Worm (Caenorhabditis elegans) whole organism, late embryonic: Measurements from ENCODE around the gene vha-14.

ENCODE experiments used
- C08G9.2 ChIP-seq: sonication (generic microtip); optimal IDR thresholded peaks from 2 replicates; lab custom pipeline; 2016; ENCODE audit warnings: mild to moderate bottlenecking, missing genetic modification characterization, moderate library complexity, missing compliant biosample characterization
- K02D7.2 ChIP-seq: sonication (generic microtip); optimal IDR thresholded peaks from 2 replicates; lab custom pipeline; 2017; ENCODE audit warnings: mild to moderate bottlenecking, missing genetic modification characterization, missing compliant biosample characterization
- T23F11.4 ChIP-seq: fragments of 200-800 bp; sonication (Bioruptor generic); optimal IDR thresholded peaks from 2 replicates; lab custom pipeline; 2018; ENCODE audit warnings: mild to moderate bottlenecking, missing genetic modification characterization, missing compliant biosample characterization
- ceh-18 ChIP-seq: sonication (generic microtip); optimal IDR thresholded peaks from 2 replicates; lab custom pipeline; 2016; ENCODE audit warnings: missing genetic modification characterization, missing compliant biosample characterization
- ceh-22 ChIP-seq: sonication (generic microtip); optimal IDR thresholded peaks from 2 replicates; lab custom pipeline; 2017; ENCODE audit warnings: missing biosample characterization, missing genetic modification characterization
- ceh-30 ChIP-seq: fragments of 150-350 bp; optimal IDR thresholded peaks from 2 replicates; lab custom pipeline; 2014; ENCODE audit warnings: missing biosample characterization, missing genetic modification characterization
- ceh-6 ChIP-seq: fragments of 200-800 bp; sonication (Bioruptor generic); optimal IDR thresholded peaks from 2 replicates; lab custom pipeline; 2018; ENCODE audit warnings: mild to moderate bottlenecking, missing genetic modification characterization, missing compliant biosample characterization
- ceh-9 ChIP-seq: sonication (generic microtip); optimal IDR thresholded peaks from 2 replicates; lab custom pipeline; 2016; ENCODE audit warnings: mild to moderate bottlenecking, missing genetic modification characterization, inconsistent platforms, missing compliant biosample characterization
- che-1 ChIP-seq: sonication (generic microtip); optimal IDR thresholded peaks from 2 replicates; lab custom pipeline; 2016; ENCODE audit warnings: mild to moderate bottlenecking, missing genetic modification characterization, missing compliant biosample characterization
- dmd-4 ChIP-seq: sonication (generic microtip); optimal IDR thresholded peaks from 2 replicates; lab custom pipeline; 2016; ENCODE audit warnings: borderline replicate concordance, missing genetic modification characterization, missing compliant biosample characterization
- fax-1 ChIP-seq: sonication (generic microtip); optimal IDR thresholded peaks from 2 replicates; lab custom pipeline; 2016; ENCODE audit warnings: missing genotype, missing genetic modification characterization, missing compliant biosample characterization
- fkh-10 ChIP-seq: fragments of 150-350 bp; optimal IDR thresholded peaks from 2 replicates; lab custom pipeline; 2014; ENCODE audit warnings: missing biosample characterization, missing genetic modification reagents, missing genetic modification characterization
- gmeb-2 ChIP-seq: sonication (generic microtip); optimal IDR thresholded peaks from 2 replicates; lab custom pipeline; 2016; ENCODE audit warnings: missing genetic modification characterization, inconsistent platforms, missing compliant biosample characterization
- hlh-6 ChIP-seq: sonication (generic microtip); optimal IDR thresholded peaks from 2 replicates; lab custom pipeline; 2016; ENCODE audit warnings: missing genotype, missing genetic modification characterization, missing compliant biosample characterization
- lin-11 ChIP-seq: fragments of 200-800 bp; sonication (Bioruptor generic); optimal IDR thresholded peaks from 2 replicates; lab custom pipeline; 2018; ENCODE audit warnings: mild to moderate bottlenecking, missing genetic modification characterization, missing compliant biosample characterization
- madf-2 ChIP-seq: sonication (generic microtip); optimal IDR thresholded peaks from 2 replicates; lab custom pipeline; 2017; ENCODE audit warnings: missing genetic modification characterization, missing compliant biosample characterization
- nhr-11 ChIP-seq: fragments of 150-350 bp; optimal IDR thresholded peaks from 2 replicates; lab custom pipeline; 2014; ENCODE audit warnings: missing biosample characterization, missing genetic modification characterization
- nhr-232 ChIP-seq: sonication (generic microtip); optimal IDR thresholded peaks from 2 replicates; lab custom pipeline; 2016; ENCODE audit warnings: missing genetic modification characterization, missing compliant biosample characterization
- npax-4 ChIP-seq: sonication (generic microtip); optimal IDR thresholded peaks from 2 replicates; lab custom pipeline; 2016; ENCODE audit warnings: missing genetic modification characterization, missing compliant biosample characterization
- odd-2 ChIP-seq: sonication (generic microtip); optimal IDR thresholded peaks from 2 replicates; lab custom pipeline; 2017; ENCODE audit warnings: antibody characterized with exemption, mild to moderate bottlenecking, missing genetic modification characterization, missing compliant biosample characterization
- pat-9 ChIP-seq: fragments of 200-800 bp; sonication (Bioruptor generic); optimal IDR thresholded peaks from 2 replicates; lab custom pipeline; 2018; ENCODE audit warnings: mild to moderate bottlenecking, missing genetic modification characterization, moderate library complexity, missing compliant biosample characterization
- pha-2 ChIP-seq: sonication (generic microtip); optimal IDR thresholded peaks from 2 replicates; lab custom pipeline; 2017; ENCODE audit warnings: mild to moderate bottlenecking, missing genetic modification characterization, missing compliant biosample characterization
- pqm-1 ChIP-seq: sonication (generic microtip); optimal IDR thresholded peaks from 2 replicates; lab custom pipeline; 2016; ENCODE audit warnings: missing genetic modification characterization, missing compliant biosample characterization
- ref-2 ChIP-seq: sonication (generic microtip); optimal IDR thresholded peaks from 2 replicates; lab custom pipeline; 2016; ENCODE audit warnings: missing genetic modification characterization, missing compliant biosample characterization
- sox-2 ChIP-seq: fragments of 200-800 bp; sonication (Bioruptor generic); IDR thresholded peaks from 2 replicates; pipeline ENCODE4 v1.3.6; 2022; ENCODE audit warnings: missing genetic modification reagents, missing genetic modification characterization, missing compliant biosample characterization
- syd-9 ChIP-seq: sonication (generic microtip); optimal IDR thresholded peaks from 2 replicates; lab custom pipeline; 2016; ENCODE audit warnings: mild to moderate bottlenecking, missing genetic modification characterization, moderate library complexity, missing compliant biosample characterization
- ttx-3 ChIP-seq: sonication (generic microtip); optimal IDR thresholded peaks from 2 replicates; lab custom pipeline; 2016; ENCODE audit warnings: missing genetic modification reagents, missing genetic modification characterization, missing compliant biosample characterization
- unc-3 ChIP-seq, 2 experiments: fragments of 200-800 bp in 1 of 2; sonication (Bioruptor generic) in 1 of 2; sonication (generic microtip) in 1 of 2; conservative IDR thresholded peaks in 1 of 2; optimal IDR thresholded peaks in 1 of 2; 2 replicates each; pipeline versions ENCODE4 v1.3.6 to Lab custom; 2016 to 2022; ENCODE audit warnings: missing compliant biosample characterization in 2 of 2, missing genetic modification characterization in 2 of 2, missing genetic modification reagents in 1 of 2
- unc-55 ChIP-seq: sonication (generic microtip); optimal IDR thresholded peaks from 2 replicates; lab custom pipeline; 2017; ENCODE audit warnings: missing biosample characterization, missing genetic modification reagents, missing genetic modification characterization
- ztf-16 ChIP-seq: sonication (generic microtip); optimal IDR thresholded peaks from 2 replicates; lab custom pipeline; 2017; ENCODE audit warnings: missing genetic modification characterization, missing compliant biosample characterization

The vha-14 gene

DNA sequence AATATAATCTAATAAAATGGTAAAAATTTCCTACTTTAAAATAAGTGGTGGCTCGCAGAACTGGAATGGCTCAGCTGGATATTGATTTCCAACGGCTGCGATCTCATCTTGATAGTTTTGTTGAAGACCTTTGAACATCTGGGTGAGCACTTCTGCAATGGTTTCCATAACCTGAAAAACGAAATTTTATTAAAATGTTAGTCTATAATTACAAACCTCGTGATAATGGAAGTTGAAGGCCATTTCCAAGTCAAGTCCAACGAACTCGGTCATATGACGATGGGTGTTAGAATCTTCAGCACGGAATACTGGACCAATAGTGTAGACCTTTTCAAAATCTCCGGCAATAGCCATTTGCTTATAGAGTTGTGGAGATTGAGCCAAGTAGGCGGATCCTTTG lies 18.1 kb upstream of the vha-14 start:
- no peak for TF ChIP-seq gmeb-2 (tag; lab: Kevin White, UChicago)
- no peak for TF ChIP-seq T23F11.4
- no peak for TF ChIP-seq ceh-30 (tag; lab: Kevin White, UChicago)
- no peak for TF ChIP-seq ceh-6 (GFP tag; lab: Kevin White, UChicago)
- no peak for TF ChIP-seq ref-2 (tag; lab: Kevin White, UChicago)
- TF ChIP-seq dmd-4 (tag; lab: Kevin White, UChicago) = no peak
- no peak for TF ChIP-seq C08G9.2 (tag; lab: Kevin White, UChicago)
- no peak for TF ChIP-seq ztf-16
- TF ChIP-seq ttx-3 = no peak
- TF ChIP-seq fax-1 (tag; lab: Kevin White, UChicago) = no peak
- TF ChIP-seq pqm-1 (tag; lab: Kevin White, UChicago) = no peak

DNA sequence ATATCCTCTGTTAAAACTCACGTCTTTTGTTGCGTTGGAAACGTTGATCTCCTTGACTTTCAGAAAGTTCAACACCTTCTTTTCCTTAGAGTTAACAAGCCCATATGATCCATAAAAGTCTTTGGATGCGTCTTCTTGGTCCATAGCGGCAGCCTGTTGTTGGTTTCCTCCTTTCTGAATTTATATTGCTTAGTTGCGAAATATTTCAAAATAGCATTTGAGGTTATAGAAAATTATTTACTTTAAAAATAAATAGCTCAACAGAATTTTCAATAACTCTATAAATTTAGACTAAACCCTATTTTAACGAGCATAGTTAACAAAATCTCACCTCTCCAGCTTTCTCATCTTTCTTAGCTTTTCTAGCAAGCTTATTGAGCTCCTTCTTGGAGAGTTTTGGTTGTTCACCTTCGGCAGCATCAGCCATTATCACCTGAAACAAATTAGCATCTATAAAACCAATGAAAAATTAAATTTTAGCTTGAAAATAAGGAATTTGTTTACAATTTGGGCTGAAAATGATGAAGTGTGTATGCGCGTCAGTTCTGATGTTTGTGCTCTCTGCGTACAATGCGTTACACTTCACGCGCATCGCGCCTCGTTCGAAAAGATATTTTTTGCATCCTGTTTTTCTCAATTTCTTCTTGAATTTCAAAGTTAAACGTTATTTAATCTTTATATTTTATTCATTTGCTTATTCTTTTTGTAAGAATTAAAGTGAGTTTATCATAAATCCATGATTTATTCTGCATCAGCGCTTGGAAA lies 16.9 kb upstream of the vha-14 start, which contains the start of the genes dars-1 and ctr-9:
dars-1 (minus strand) TSS at position 433 of the 765 bp plus-strand sequence.
ctr-9 (plus strand) TSS at position 614 of the 765 bp plus-strand sequence.
- no peak for TF ChIP-seq unc-55 (GFP tag; lab: Kevin White, UChicago)
- TF ChIP-seq lin-11 (tag; lab: Kevin White, UChicago) = no peak
- no peak for TF ChIP-seq ztf-16
- no peak for TF ChIP-seq syd-9
- no peak for TF ChIP-seq madf-2 (tag; lab: Kevin White, UChicago)
- TF ChIP-seq pat-9 (tag; lab: Kevin White, UChicago) = no peak
- TF ChIP-seq ceh-9 (tag; lab: Kevin White, UChicago) = no peak
- no peak for TF ChIP-seq odd-2 (tag; lab: Kevin White, UChicago)
- no peak for TF ChIP-seq ceh-30 (tag; lab: Kevin White, UChicago)
- TF ChIP-seq ceh-18 (tag; lab: Kevin White, UChicago) = no peak
- TF ChIP-seq ceh-22 (tag; lab: Kevin White, UChicago) = no peak
- no peak for TF ChIP-seq sox-2 (GFP tag; lab: Robert Waterston, UW)
- TF ChIP-seq, all 69 proteins: peak for 0

DNA sequence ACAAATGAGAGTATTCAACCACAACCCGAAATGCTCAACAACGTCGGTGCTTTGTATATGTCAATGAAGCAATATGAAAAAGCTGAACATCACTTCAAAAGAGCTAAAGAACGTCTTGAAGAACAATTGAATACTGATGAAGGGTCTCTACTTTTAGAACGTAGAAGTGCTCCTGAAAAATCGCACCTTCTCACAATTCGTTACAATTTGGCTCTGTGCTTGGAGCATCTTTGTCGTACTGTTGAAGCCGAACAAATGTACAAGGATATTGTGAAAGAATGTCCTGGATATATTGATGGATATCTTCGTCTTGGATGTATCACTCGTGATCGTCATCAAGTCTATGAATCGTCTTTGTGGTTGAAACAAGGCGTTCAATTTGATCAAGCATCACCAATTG lies 13.7 kb upstream of the vha-14 start:
- no peak for TF ChIP-seq hlh-6 (tag; lab: Kevin White, UChicago)
- TF ChIP-seq fkh-10 (GFP tag; lab: Kevin White, UChicago) = no peak
- no peak for TF ChIP-seq K02D7.2 (tag; lab: Kevin White, UChicago)
- TF ChIP-seq ref-2 (tag; lab: Kevin White, UChicago) = no peak
- TF ChIP-seq, all 69 proteins: peak for 0

DNA sequence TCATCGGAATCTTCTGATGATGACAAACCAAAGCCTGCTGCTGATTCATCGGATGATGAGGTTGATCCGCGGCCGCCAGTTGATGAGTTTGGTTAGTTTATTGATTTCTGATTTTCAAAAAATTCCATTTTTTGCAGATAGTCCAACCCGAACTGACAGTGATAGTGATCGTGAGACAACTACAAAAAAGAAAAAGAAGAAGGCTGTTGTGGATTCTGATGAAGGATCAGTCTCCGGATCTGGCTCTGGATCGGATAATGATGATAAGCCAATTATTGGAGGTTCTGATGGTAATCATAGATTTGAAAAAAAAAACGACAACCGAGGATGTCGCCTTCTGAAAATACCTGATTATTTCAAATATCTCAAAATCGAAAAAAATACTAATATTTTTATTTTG lies 11.8 kb upstream of the vha-14 start:
- TF ChIP-seq npax-4 = no peak
- TF ChIP-seq K02D7.2 (tag; lab: Kevin White, UChicago) = no peak
- no peak for TF ChIP-seq nhr-232 (tag; lab: Kevin White, UChicago)
- TF ChIP-seq pat-9 (tag; lab: Kevin White, UChicago) = no peak
- no peak for TF ChIP-seq pha-2 (tag; lab: Kevin White, UChicago)
- no peak for TF ChIP-seq che-1
- TF ChIP-seq unc-3 (GFP tag; conservative IDR thresholded peaks at IDR 0.05; lab: Robert Waterston, UW) = no peak
- no peak for TF ChIP-seq unc-3 (tag; optimal IDR thresholded peaks at IDR 0.05; lab: Kevin White, UChicago)

DNA sequence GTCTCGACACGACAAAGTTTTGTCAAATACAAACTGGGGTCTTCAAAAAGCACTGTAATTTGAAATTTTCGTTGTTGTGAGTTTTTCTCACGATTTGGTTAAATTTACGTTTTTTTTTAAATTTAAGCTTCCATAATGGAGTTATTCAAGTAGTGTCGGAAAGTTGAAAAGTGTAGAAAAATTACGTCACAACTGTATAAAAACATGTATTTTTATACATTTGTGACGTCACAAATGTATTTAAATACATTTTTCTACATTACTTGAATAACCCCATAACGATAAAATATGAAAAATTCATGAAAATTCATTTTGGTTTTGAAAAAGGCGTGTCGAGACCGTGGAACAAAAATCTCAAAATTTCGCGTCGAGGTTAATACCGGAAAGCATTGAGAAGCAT lies 10.5 kb upstream of the vha-14 start:
- TF ChIP-seq gmeb-2 (tag; lab: Kevin White, UChicago) (no peak), nhr-11 (tag; lab: Kevin White, UChicago) (no peak), ttx-3 (no peak)

DNA sequence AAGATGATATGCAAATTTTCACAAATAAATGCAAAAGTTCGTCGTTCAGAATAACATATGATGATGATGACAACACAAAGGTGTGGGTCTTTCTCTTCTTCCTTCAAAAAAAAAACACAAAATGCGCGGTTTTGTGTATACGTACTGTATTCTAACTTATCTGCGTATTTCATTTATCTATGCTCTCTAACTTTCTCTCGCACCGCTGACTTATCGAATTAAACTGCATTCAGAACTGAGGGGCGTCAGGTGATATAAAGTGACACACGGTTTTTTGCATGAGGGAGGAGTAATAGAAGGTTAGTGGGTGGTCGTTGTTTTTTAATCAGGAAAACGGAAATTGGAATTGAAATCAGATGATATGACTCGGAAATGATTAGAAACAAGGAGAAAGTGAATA lies 7.6 kb upstream of the vha-14 start, which contains the start of gene sod-4:
sod-4 (minus strand) TSS at position 109 of the 400 bp plus-strand sequence.
- TF ChIP-seq ref-2 (tag; lab: Kevin White, UChicago) (no peak), dmd-4 (tag; lab: Kevin White, UChicago) (no peak), ztf-16 (no peak)
